Worm (Caenorhabditis elegans): ENCODE measurements around the gene B0416.5.

- TF ChIP-seq unc-39 (tag; optimal IDR thresholded peaks at IDR 0.05) (no peak), lin-39 (tag; optimal IDR thresholded peaks at IDR 0.05) (no peak), pqm-1 (tag; optimal IDR thresholded peaks at IDR 0.05) (no peak), snpc-4 (tag; optimal IDR thresholded peaks at IDR 0.05) (no peak), ceh-28 (tag; optimal IDR thresholded peaks at IDR 0.05) (no peak), egl-27 (tag; optimal IDR thresholded peaks at IDR 0.05) (no peak), nhr-67 (tag; optimal IDR thresholded peaks at IDR 0.05) (no peak)
These were observed 28.2 kb upstream of the B0416.5 start, which contains the start of gene B0416.2 for ce11 chrX:9298846-9299245.
